Worm (Caenorhabditis elegans) whole organism, L4/young adult: ENCODE measurements around the gene vit-1.

Experiments
- W03F9.2 ChIP-seq: fragments of 150-350 bp; optimal IDR thresholded peaks from 2 replicates; lab custom pipeline; 2014; ENCODE audit warnings: missing biosample characterization, missing genetic modification characterization
- dao-5 ChIP-seq: sonication (generic microtip); optimal IDR thresholded peaks from 2 replicates; lab custom pipeline; 2016; ENCODE audit warnings: missing genotype, missing genetic modification characterization, moderate library complexity, missing compliant biosample characterization
- him-1 ChIP-seq: sonication (generic microtip); optimal IDR thresholded peaks from 2 replicates; lab custom pipeline; 2016; ENCODE audit warnings: missing genotype, missing genetic modification reagents, missing genetic modification characterization, missing compliant biosample characterization

- TF ChIP-seq him-1 = no peak
- no peak for TF ChIP-seq dao-5
- no peak for TF ChIP-seq W03F9.2 (tag; lab: Kevin White, UChicago)
Observed at ce11 chrX:7743939-7744338, 16.2 kb downstream of the vit-1 start, which contains the start of gene ref-2.
